Fruit fly (Drosophila melanogaster): Measurements from ENCODE around the gene CG4393.

dm6 chr3R:23337183-23337825 is 47.3 kb downstream of the CG4393 start:
- TF ChIP-seq psq (optimal IDR thresholded peaks at IDR 0.05) (no peak), CG8478 (optimal IDR thresholded peaks at IDR 0.05) (no peak)

All from whole organism.